Worm (Caenorhabditis elegans): ENCODE measurements around the gene Y54G2A.13.
A peak's percentile ranks its signal among the peaks of the same experiment; 100 is the strongest.

- TF ChIP-seq hlh-6 (tag; optimal IDR thresholded peaks at IDR 0.05): no peak
- no peak for TF ChIP-seq sdc-2 (tag; optimal IDR thresholded peaks at IDR 0.05)
- TF ChIP-seq Y22D7AL.16 (tag; optimal IDR thresholded peaks at IDR 0.05): no peak
- TF ChIP-seq unc-3 (GFP tag; conservative IDR thresholded peaks at IDR 0.05): no peak
- TF ChIP-seq unc-3 (tag; optimal IDR thresholded peaks at IDR 0.05): no peak
- TF ChIP-seq ttx-3 (tag; optimal IDR thresholded peaks at IDR 0.05): no peak
- TF ChIP-seq nhr-232 (tag; optimal IDR thresholded peaks at IDR 0.05): no peak
- TF ChIP-seq T23F11.4 (GFP tag; optimal IDR thresholded peaks at IDR 0.05): no peak
- no peak for TF ChIP-seq pha-4 (tag; optimal IDR thresholded peaks at IDR 0.05)
- TF ChIP-seq ceh-31 (tag; optimal IDR thresholded peaks at IDR 0.05): peak; percentile 60
- no peak for TF ChIP-seq tbx-2 (tag; optimal IDR thresholded peaks at IDR 0.05)
- no peak for TF ChIP-seq rnt-1 (tag; optimal IDR thresholded peaks at IDR 0.05)
- peak; percentile 13 for TF ChIP-seq F13H6.1 (tag; optimal IDR thresholded peaks at IDR 0.05)
Observed at ce11 chrIV:2774500-2774899, 45.0 kb downstream of the Y54G2A.13 start.
